Fruit fly (Drosophila melanogaster): ENCODE results near the gene HLH3B.

The HLH3B gene

dm6 chrX:2638646-2639045 is 42.9 kb downstream of the HLH3B start (continued):
- TF ChIP-seq CG11398 (GFP tag; optimal IDR thresholded peaks at IDR 0.05) (no peak), zen (tag; optimal IDR thresholded peaks at IDR 0.05) (no peak), CG17385 (GFP tag; optimal IDR thresholded peaks at IDR 0.05) (no peak), CG6254 (GFP tag; optimal IDR thresholded peaks at IDR 0.05) (no peak), sob (GFP tag; IDR thresholded peaks at IDR 0.05) (no peak), CG33213 (GFP tag; optimal IDR thresholded peaks at IDR 0.05) (no peak), Kr (GFP tag; optimal IDR thresholded peaks at IDR 0.05) (no peak), esg (GFP tag; conservative IDR thresholded peaks at IDR 0.05) (0 out of 2 replicates have a peak, but pooled peaks have one; percentile 12), knrl (GFP tag; IDR thresholded peaks at IDR 0.05; ENCODE audit: partially characterized antibody) (no peak), ftz-f1 (GFP tag; optimal IDR thresholded peaks at IDR 0.05) (peak; percentile 54), dm (GFP tag; optimal IDR thresholded peaks at IDR 0.05) (no peak), gsb (GFP tag; IDR thresholded peaks at IDR 0.05) (no peak), pzg (GFP tag; optimal IDR thresholded peaks at IDR 0.05) (no peak), Oli (tag; optimal IDR thresholded peaks at IDR 0.05) (no peak), CG15696 (tag; optimal IDR thresholded peaks at IDR 0.05) (no peak), HLH3B (GFP tag; IDR thresholded peaks at IDR 0.05) (no peak), Dek (tag; optimal IDR thresholded peaks at IDR 0.05) (no peak), HLH4C (GFP tag; IDR thresholded peaks at IDR 0.05; ENCODE audit: partially characterized antibody) (no peak), Hr51 (GFP tag; optimal IDR thresholded peaks at IDR 0.05) (peak in 1 of 2 experiments; percentile 10), onecut (GFP tag; IDR thresholded peaks at IDR 0.05) (no peak), CG11085 (GFP tag; IDR thresholded peaks at IDR 0.05) (no peak), CG9609 (GFP tag; optimal IDR thresholded peaks at IDR 0.05) (no peak), CG2889 (GFP tag; IDR thresholded peaks at IDR 0.05) (0 out of 3 replicates have a peak, but pooled peaks have one; percentile 11), Spps (tag; optimal IDR thresholded peaks at IDR 0.05) (no peak), otp (GFP tag; IDR thresholded peaks at IDR 0.05) (no peak), CG43689 (GFP tag; IDR thresholded peaks at IDR 0.05) (no peak), CG13424 (tag; optimal IDR thresholded peaks at IDR 0.05) (no peak), CG31224 (GFP tag; IDR thresholded peaks at IDR 0.05) (no peak), cad (GFP tag; optimal IDR thresholded peaks at IDR 0.05) (no peak), CG3838 (GFP tag; optimal IDR thresholded peaks at IDR 0.05) (no peak), Xrp1 (GFP tag; IDR thresholded peaks at IDR 0.05) (no peak), pho (GFP tag; optimal IDR thresholded peaks at IDR 0.05) (no peak), unpg (GFP tag; optimal IDR thresholded peaks at IDR 0.05) (peak; percentile 13), tll (GFP tag; optimal IDR thresholded peaks at IDR 0.05) (no peak), Sry-β (GFP tag; optimal IDR thresholded peaks at IDR 0.05) (no peak), Ravus (GFP tag; IDR thresholded peaks at IDR 0.05) (no peak), Fer1 (GFP tag; optimal IDR thresholded peaks at IDR 0.05) (peak; percentile 33), CG7357 (GFP tag; IDR thresholded peaks at IDR 0.05) (no peak), CG13123 (GFP tag; optimal IDR thresholded peaks at IDR 0.05) (no peak), lilli (GFP tag; optimal IDR thresholded peaks at IDR 0.05) (peak; percentile 6), kah (GFP tag; optimal IDR thresholded peaks at IDR 0.05) (no peak), D19B (GFP tag; optimal IDR thresholded peaks at IDR 0.05) (no peak), HmgD (GFP tag; optimal IDR thresholded peaks at IDR 0.05) (no peak), CG13775 (GFP tag; optimal IDR thresholded peaks at IDR 0.05) (peak; percentile 4), CG1529 (GFP tag; optimal IDR thresholded peaks at IDR 0.05) (no peak), CG17361 (GFP tag; IDR thresholded peaks at IDR 0.05) (no peak), fd3F (GFP tag; optimal IDR thresholded peaks at IDR 0.05) (no peak), hbn (GFP tag; IDR thresholded peaks at IDR 0.05; ENCODE audit: partially characterized antibody) (no peak), CG10431 (GFP tag; optimal IDR thresholded peaks at IDR 0.05) (no peak), CG16813 (GFP tag; IDR thresholded peaks at IDR 0.05; ENCODE audit: partially characterized antibody) (no peak), bsh (GFP tag; optimal IDR thresholded peaks at IDR 0.05) (no peak)
